Fruit fly (Drosophila melanogaster): ENCODE results near the gene MTA1-like.
A peak's percentile ranks its signal among the peaks of the same experiment; 100 is the strongest.

Gene MTA1-like

dm6 chr3R:5686049-5686757, 37.7 kb upstream of the MTA1-like start (continued):
- TF ChIP-seq CG43689 (GFP tag; IDR thresholded peaks at IDR 0.05): no peak
- TF ChIP-seq CG15601 (tag; optimal IDR thresholded peaks at IDR 0.05): peak; percentile 31
- peak; percentile 76 for TF ChIP-seq CG2678 (tag; optimal IDR thresholded peaks at IDR 0.05)
- peak; percentile 61 for TF ChIP-seq cwo (GFP tag; optimal IDR thresholded peaks at IDR 0.05)
- no peak for TF ChIP-seq Sry-δ (GFP tag; optimal IDR thresholded peaks at IDR 0.05)
- TF ChIP-seq CG10366 (GFP tag; IDR thresholded peaks at IDR 0.05): peak; percentile 52
- TF ChIP-seq Fer3 (tag; optimal IDR thresholded peaks at IDR 0.05): peak; percentile 62
- peak; percentile 11 for TF ChIP-seq CG7928 (GFP tag; optimal IDR thresholded peaks at IDR 0.05)
- no peak for TF ChIP-seq crp (GFP tag; optimal IDR thresholded peaks at IDR 0.05)
- no peak for TF ChIP-seq CrebB (tag; optimal IDR thresholded peaks at IDR 0.05)
- no peak for TF ChIP-seq kah (GFP tag; optimal IDR thresholded peaks at IDR 0.05)
- TF ChIP-seq slbo (GFP tag; IDR thresholded peaks at IDR 0.05): peak; percentile 65
- TF ChIP-seq ac (GFP tag; optimal IDR thresholded peaks at IDR 0.05): no peak
- TF ChIP-seq H15 (GFP tag; IDR thresholded peaks at IDR 0.05): 0 out of 3 replicates have a peak, but pooled peaks have one; percentile 9
- no peak for TF ChIP-seq CG10274 (GFP tag; optimal IDR thresholded peaks at IDR 0.05)
- TF ChIP-seq yki (optimal IDR thresholded peaks at IDR 0.05): no peak
- no peak for TF ChIP-seq wdn (GFP tag; IDR thresholded peaks at IDR 0.05)
- peak; percentile 57 for TF ChIP-seq HLH54F (GFP tag; optimal IDR thresholded peaks at IDR 0.05)
- TF ChIP-seq nerfin-2 (GFP tag; IDR thresholded peaks at IDR 0.05; ENCODE audit: partially characterized antibody): no peak
- TF ChIP-seq CG11093 (GFP tag; IDR thresholded peaks at IDR 0.05): 0 out of 3 replicates have a peak, but pooled peaks have one; percentile 26
- TF ChIP-seq BtbVII (GFP tag; optimal IDR thresholded peaks at IDR 0.05): peak; percentile 25
- TF ChIP-seq CG12071 (GFP tag; optimal IDR thresholded peaks at IDR 0.05): peak; percentile 34
- no peak for TF ChIP-seq CG31388 (GFP tag; optimal IDR thresholded peaks at IDR 0.05)
- no peak for TF ChIP-seq CG12744 (GFP tag; optimal IDR thresholded peaks at IDR 0.05)
- peak; percentile 18 for TF ChIP-seq CG30431 (GFP tag; optimal IDR thresholded peaks at IDR 0.05)
- TF ChIP-seq Ada2b (GFP tag; IDR thresholded peaks at IDR 0.05): 0 out of 2 replicates have a peak, but pooled peaks have one; percentile 23
- TF ChIP-seq HmgZ (tag; optimal IDR thresholded peaks at IDR 0.05): no peak
- peak; percentile 26; the same call in 1 of the 2 replicates for TF ChIP-seq Gsc (GFP tag; IDR thresholded peaks at IDR 0.05)
- TF ChIP-seq CG10431 (GFP tag; optimal IDR thresholded peaks at IDR 0.05): no peak
- TF ChIP-seq CG6854 (GFP tag; optimal IDR thresholded peaks at IDR 0.05): no peak
- no peak for TF ChIP-seq CG16813 (GFP tag; IDR thresholded peaks at IDR 0.05; ENCODE audit: partially characterized antibody)
- peak; percentile 42; the same call in 1 of the 2 replicates for TF ChIP-seq sob (GFP tag; IDR thresholded peaks at IDR 0.05)
- no peak for TF ChIP-seq CG10565 (GFP tag; optimal IDR thresholded peaks at IDR 0.05)
- peak; percentile 36 for TF ChIP-seq CG6813 (GFP tag; optimal IDR thresholded peaks at IDR 0.05)
- TF ChIP-seq Fer2 (tag; optimal IDR thresholded peaks at IDR 0.05): peak; percentile 2
- no peak for TF ChIP-seq Lim3 (GFP tag; IDR thresholded peaks at IDR 0.05)
- peak; percentile 23; the same call in 1 of the 3 replicates for TF ChIP-seq Aef1 (GFP tag; IDR thresholded peaks at IDR 0.05)
- no peak for TF ChIP-seq Doc2 (GFP tag; IDR thresholded peaks at IDR 0.05)
- TF ChIP-seq gce (GFP tag; IDR thresholded peaks at IDR 0.05): no peak
- no peak for TF ChIP-seq pnt (GFP tag; optimal IDR thresholded peaks at IDR 0.05)
- TF ChIP-seq CG4854 (GFP tag; optimal IDR thresholded peaks at IDR 0.05): no peak
- no peak for TF ChIP-seq CG3995 (GFP tag; optimal IDR thresholded peaks at IDR 0.05)
- TF ChIP-seq dmrt11E (tag; optimal IDR thresholded peaks at IDR 0.05): no peak
- peak; percentile 29 for TF ChIP-seq tx (GFP tag; optimal IDR thresholded peaks at IDR 0.05)
- TF ChIP-seq CG18599 (GFP tag; optimal IDR thresholded peaks at IDR 0.05): peak; percentile 81
- no peak for TF ChIP-seq CG6272 (GFP tag; IDR thresholded peaks at IDR 0.05)
- no peak for TF ChIP-seq al (GFP tag; IDR thresholded peaks at IDR 0.05)
- no peak for TF ChIP-seq zen (tag; optimal IDR thresholded peaks at IDR 0.05)
- no peak; the same call in 1 of the 2 replicates for TF ChIP-seq crol (GFP tag; IDR thresholded peaks at IDR 0.05)
- no peak for TF ChIP-seq MTF-1 (GFP tag; optimal IDR thresholded peaks at IDR 0.05; ENCODE audit: borderline replicate concordance)
